Worm (Caenorhabditis elegans) whole organism, L4 larva: ENCODE data around the gene lmd-5.

ENCODE experiments used
- F10B5.3 ChIP-seq: sonication (generic microtip); optimal IDR thresholded peaks from 2 replicates; lab custom pipeline; 2016; ENCODE audit warnings: mild to moderate bottlenecking, missing genetic modification characterization, missing compliant biosample characterization
- F26F4.8 ChIP-seq: fragments of 200-800 bp; sonication (Bioruptor generic); conservative IDR thresholded peaks from 2 replicates; pipeline ENCODE4 v1.3.6; 2022; ENCODE audit warnings: missing genetic modification characterization, missing compliant biosample characterization
- F44E2.7 ChIP-seq: fragments of 200-800 bp; sonication (Bioruptor generic); IDR thresholded peaks from 2 replicates; pipeline ENCODE4 v2.1.2; 2022; ENCODE audit warnings: missing genetic modification characterization, missing compliant biosample characterization
- T26A8.4 ChIP-seq: fragments of 200-800 bp; sonication (Bioruptor generic); IDR thresholded peaks from 2 replicates; pipeline ENCODE4 v1.3.6; 2022; ENCODE audit warnings: missing genetic modification characterization, missing compliant biosample characterization
- Y105C5A.15 ChIP-seq: fragments of 200-800 bp; sonication (Bioruptor generic); IDR thresholded peaks from 2 replicates; pipeline ENCODE4 v1.3.6; 2022; ENCODE audit warnings: missing genetic modification characterization, missing compliant biosample characterization
- Y75B8A.6 ChIP-seq: fragments of 200-800 bp; sonication (Bioruptor generic); IDR thresholded peaks from 2 replicates; pipeline ENCODE4 v1.3.6; 2022; ENCODE audit warnings: missing genetic modification reagents, missing genetic modification characterization, missing compliant biosample characterization
- ZK546.5 ChIP-seq, 2 experiments: sonication (generic microtip); optimal IDR thresholded peaks; 2 replicates each; lab custom pipeline; 2017; ENCODE audit warnings: missing biosample characterization in 2 of 2, missing genetic modification characterization in 2 of 2
- aha-1 ChIP-seq: fragments of 150-350 bp; peaks from one replicate; lab custom pipeline; 2014; ENCODE audit warnings: missing biosample characterization, missing genetic modification characterization
- aly-2 ChIP-seq: sonication (generic microtip); optimal IDR thresholded peaks from 2 replicates; lab custom pipeline; 2018; ENCODE audit warnings: missing biosample characterization, missing genetic modification characterization
- attf-4 ChIP-seq: sonication (generic microtip); optimal IDR thresholded peaks from 3 replicates; lab custom pipeline; 2017; ENCODE audit warnings: missing biosample characterization, missing genetic modification characterization
- ceh-28 ChIP-seq: fragments of 150-350 bp; optimal IDR thresholded peaks from 2 replicates; lab custom pipeline; 2014; ENCODE audit warnings: missing biosample characterization, missing genetic modification reagents, missing genetic modification characterization
- ceh-32 ChIP-seq: sonication (generic microtip); optimal IDR thresholded peaks from 2 replicates; lab custom pipeline; 2016; ENCODE audit warnings: mild to moderate bottlenecking, missing genetic modification characterization, missing compliant biosample characterization; ENCODE audit not compliant: poor library complexity
- ceh-82 ChIP-seq: sonication (generic microtip); optimal IDR thresholded peaks from 2 replicates; lab custom pipeline; 2017; ENCODE audit warnings: missing biosample characterization, missing genetic modification characterization
- ces-1 ChIP-seq: fragments of 150-350 bp; sonication (generic microtip); optimal IDR thresholded peaks from 4 replicates; lab custom pipeline; 2014; ENCODE audit warnings: missing biosample characterization, missing genetic modification reagents, missing genetic modification characterization
- daf-16 ChIP-seq, 3 experiments: sonication (generic microtip); optimal IDR thresholded peaks; 2 replicates each; lab custom pipeline; 2016 to 2017; ENCODE audit warnings: missing genetic modification characterization in 3 of 3, missing genetic modification reagents in 3 of 3, mild to moderate bottlenecking in 2 of 3, missing compliant biosample characterization in 2 of 3, missing biosample characterization in 1 of 3, moderate library complexity in 1 of 3
- daf-19 ChIP-seq: fragments of 200-800 bp; sonication (Bioruptor generic); conservative IDR thresholded peaks from 2 replicates; pipeline ENCODE4 v1.3.6; 2022; ENCODE audit warnings: missing genetic modification characterization, missing compliant biosample characterization
- hlh-11 ChIP-seq: fragments of 200-800 bp; sonication (Bioruptor generic); optimal IDR thresholded peaks from 2 replicates; lab custom pipeline; 2018; ENCODE audit warnings: mild to moderate bottlenecking, missing genetic modification characterization, missing compliant biosample characterization
- jun-1 ChIP-seq: fragments of 150-350 bp; optimal IDR thresholded peaks from 2 replicates; lab custom pipeline; 2014; ENCODE audit warnings: missing biosample characterization, missing genetic modification reagents, missing genetic modification characterization
- lim-7 ChIP-seq: fragments of 200-800 bp; sonication (Bioruptor generic); IDR thresholded peaks from 2 replicates; pipeline ENCODE4 v1.3.6; 2022; ENCODE audit warnings: missing genetic modification characterization, missing compliant biosample characterization
- lin-1 ChIP-seq: fragments of 200-800 bp; sonication (Bioruptor generic); IDR thresholded peaks from 2 replicates; pipeline ENCODE4 v1.3.6; 2022; ENCODE audit warnings: missing genetic modification reagents, missing genetic modification characterization, missing compliant biosample characterization
- lin-15B ChIP-seq: fragments of 150-350 bp; sonication (generic microtip); optimal IDR thresholded peaks from 3 replicates; lab custom pipeline; 2014; ENCODE audit warnings: missing biosample characterization, missing genetic modification characterization
- lin-29 ChIP-seq: fragments of 200-800 bp; sonication (Bioruptor generic); IDR thresholded peaks from 2 replicates; pipeline ENCODE4 v1.3.6; 2022; ENCODE audit warnings: missing genetic modification reagents, missing genetic modification characterization, missing compliant biosample characterization
- lin-39 ChIP-seq: fragments of 150-350 bp; optimal IDR thresholded peaks from 2 replicates; lab custom pipeline; 2014; ENCODE audit warnings: missing biosample characterization, missing genetic modification reagents, missing genetic modification characterization
- lir-3 ChIP-seq: sonication (generic microtip); optimal IDR thresholded peaks from 2 replicates; lab custom pipeline; 2016; ENCODE audit warnings: mild to moderate bottlenecking, missing genetic modification characterization, missing compliant biosample characterization
- madf-5 ChIP-seq, 2 experiments: fragments of 200-800 bp; sonication (Bioruptor generic); IDR thresholded peaks; 2 replicates each; pipeline ENCODE4 v1.3.6; 2022; ENCODE audit warnings: missing compliant biosample characterization in 2 of 2, missing genetic modification characterization in 2 of 2
- mep-1 ChIP-seq: fragments of 150-350 bp; sonication (generic microtip); optimal IDR thresholded peaks from 3 replicates; lab custom pipeline; 2014; ENCODE audit warnings: missing biosample characterization, missing genetic modification characterization
- mxl-3 ChIP-seq: fragments of 200-800 bp; sonication (Bioruptor generic); optimal IDR thresholded peaks from 2 replicates; lab custom pipeline; 2018; ENCODE audit warnings: mild to moderate bottlenecking, missing genetic modification characterization, missing compliant biosample characterization
- nhr-102 ChIP-seq: sonication (generic microtip); optimal IDR thresholded peaks from 2 replicates; lab custom pipeline; 2016; ENCODE audit warnings: mild to moderate bottlenecking, missing genetic modification characterization, moderate library complexity, missing compliant biosample characterization
- nhr-11 ChIP-seq: fragments of 150-350 bp; optimal IDR thresholded peaks from 2 replicates; lab custom pipeline; 2014; ENCODE audit warnings: missing biosample characterization, missing genetic modification characterization
- nhr-237 ChIP-seq: sonication (generic microtip); optimal IDR thresholded peaks from 2 replicates; lab custom pipeline; 2017; ENCODE audit warnings: missing biosample characterization, missing genetic modification characterization
- nhr-25 ChIP-seq: sonication (generic microtip); optimal IDR thresholded peaks from 2 replicates; lab custom pipeline; 2017; ENCODE audit warnings: missing genetic modification characterization, mild to moderate bottlenecking, missing compliant biosample characterization, antibody characterized with exemption, moderate library complexity, borderline replicate concordance; ENCODE audit not compliant: insufficient read depth
- nhr-48 ChIP-seq: sonication (generic microtip); optimal IDR thresholded peaks from 2 replicates; lab custom pipeline; 2016; ENCODE audit warnings: mild to moderate bottlenecking, missing genetic modification characterization, missing compliant biosample characterization
- nhr-76 ChIP-seq: fragments of 150-350 bp; optimal IDR thresholded peaks from 2 replicates; lab custom pipeline; 2014; ENCODE audit warnings: missing biosample characterization, missing genetic modification characterization
- php-3 ChIP-seq: fragments of 200-800 bp; sonication (Bioruptor generic); IDR thresholded peaks from 2 replicates; pipeline ENCODE4 v1.3.6; 2022; ENCODE audit warnings: missing genetic modification reagents, missing genetic modification characterization, missing compliant biosample characterization
- saeg-2 ChIP-seq: fragments of 200-800 bp; sonication (Bioruptor generic); IDR thresholded peaks from 2 replicates; pipeline ENCODE4 v1.3.6; 2022; ENCODE audit warnings: missing genetic modification reagents, missing genetic modification characterization, missing compliant biosample characterization
- spr-1 ChIP-seq: sonication (generic microtip); optimal IDR thresholded peaks from 2 replicates; lab custom pipeline; 2016; ENCODE audit warnings: mild to moderate bottlenecking, missing genetic modification characterization, missing compliant biosample characterization
- spr-3 ChIP-seq: fragments of 200-800 bp; sonication (Bioruptor generic); optimal IDR thresholded peaks from 2 replicates; lab custom pipeline; 2018; ENCODE audit warnings: mild to moderate bottlenecking, missing genetic modification characterization, missing compliant biosample characterization
- tag-97 ChIP-seq: fragments of 200-800 bp; sonication (Bioruptor generic); IDR thresholded peaks from 2 replicates; pipeline ENCODE4 v1.3.6; 2022; ENCODE audit warnings: missing genetic modification characterization, missing compliant biosample characterization
- unc-39 ChIP-seq: sonication (generic microtip); optimal IDR thresholded peaks from 2 replicates; lab custom pipeline; 2017; ENCODE audit warnings: missing biosample characterization, missing genetic modification characterization
- unc-62 ChIP-seq, 3 experiments: fragments of 150-350 bp in 1 of 3; sonication (generic microtip); optimal IDR thresholded peaks in 2 of 3; peaks in 1 of 3; 1 replicate in 1 of 3; 2 replicates in 2 of 3; lab custom pipeline; 2014 to 2017; ENCODE audit warnings: missing biosample characterization in 3 of 3, missing genetic modification characterization in 3 of 3, missing genetic modification reagents in 3 of 3, missing genotype in 1 of 3
- ztf-11 ChIP-seq: fragments of 150-350 bp; optimal IDR thresholded peaks from 2 replicates; lab custom pipeline; 2014; ENCODE audit warnings: missing biosample characterization, missing genetic modification characterization

lmd-5 gene

DNA sequence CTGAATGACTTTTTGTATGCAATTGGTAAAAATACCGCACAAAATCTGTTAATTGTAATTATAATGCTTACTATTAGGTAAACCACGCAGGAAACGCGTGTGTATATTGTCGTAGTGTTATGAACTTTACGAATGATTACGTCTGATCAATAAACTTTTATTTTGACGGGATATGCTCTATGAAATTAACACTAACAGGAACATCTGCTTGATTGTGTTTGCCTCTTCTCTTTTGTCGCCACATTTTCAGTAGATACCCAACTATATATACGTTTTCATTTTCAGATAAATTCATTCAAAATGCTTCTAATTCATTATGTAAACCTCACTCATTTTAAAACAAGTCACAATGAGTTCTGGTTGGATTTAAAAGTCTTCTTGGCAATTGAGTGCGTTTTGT lies 8.8 kb downstream of the lmd-5 start, which contains the start of gene sre-10:
Gene sre-10, plus strand, starts transcription at position 301 of the 400 bp plus-strand sequence.
- no peak for TF ChIP-seq spr-3 (GFP tag; lab: Kevin White, UChicago)
- TF ChIP-seq hlh-11 (tag; lab: Kevin White, UChicago), result no peak
- TF ChIP-seq lin-15B (tag; lab: Kevin White, UChicago), result no peak
- TF ChIP-seq Y105C5A.15, result no peak
- TF ChIP-seq php-3 (GFP tag; lab: Robert Waterston, UW), result no peak
- TF ChIP-seq lin-29 (GFP tag; lab: Robert Waterston, UW), result no peak
- TF ChIP-seq lin-39 (tag; lab: Kevin White, UChicago), result no peak
- no peak for TF ChIP-seq ces-1 (GFP tag; lab: Kevin White, UChicago)
- no peak for TF ChIP-seq aly-2 (tag; lab: Kevin White, UChicago)
- no peak for TF ChIP-seq jun-1
- no peak for TF ChIP-seq lir-3
- TF ChIP-seq nhr-76 (tag; lab: Kevin White, UChicago), result no peak
- TF ChIP-seq attf-4 (tag; lab: Kevin White, UChicago), result no peak
- TF ChIP-seq ceh-28 (tag; lab: Kevin White, UChicago), result no peak
- no peak for TF ChIP-seq F10B5.3 (tag; lab: Kevin White, UChicago)
- TF ChIP-seq nhr-237 (tag; lab: Kevin White, UChicago), result no peak
- no peak for TF ChIP-seq T26A8.4 (GFP tag; lab: Robert Waterston, UW)
- no peak for TF ChIP-seq aha-1 (tag; lab: Kevin White, UChicago)
- no peak for TF ChIP-seq nhr-48
- TF ChIP-seq ceh-82 (tag; lab: Kevin White, UChicago), result no peak

DNA sequence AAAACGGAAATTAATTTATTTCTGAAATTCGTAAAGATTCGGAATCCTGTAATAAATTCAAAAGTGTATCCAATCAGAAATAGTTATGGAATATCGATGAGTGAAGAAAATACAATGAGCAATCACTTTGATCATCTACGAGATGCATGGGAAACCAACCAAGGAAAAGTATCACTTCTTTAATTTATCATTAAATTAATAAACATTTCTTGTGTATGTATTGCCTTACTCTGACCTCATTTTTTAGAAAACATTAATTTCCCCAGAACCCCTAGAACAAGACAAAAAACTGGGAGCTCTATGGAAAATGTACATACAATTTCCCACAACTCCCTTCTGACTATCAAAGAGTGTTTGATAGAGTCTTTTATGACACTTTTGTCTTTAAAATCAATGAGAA lies 10.5 kb downstream of the lmd-5 start, which contains the start of gene F10D2.16:
Gene F10D2.16, plus strand, starts transcription at position 301 of the 400 bp plus-strand sequence.
- TF ChIP-seq daf-16 (GFP tag; optimal IDR thresholded peaks at IDR 0.05; lab: Kevin White, UChicago), result no peak
- no peak for TF ChIP-seq daf-16 (tag; optimal IDR thresholded peaks at IDR 0.05; lab: Kevin White, UChicago)
- TF ChIP-seq F44E2.7, result no peak
- TF ChIP-seq ceh-32 (tag; lab: Kevin White, UChicago), result no peak
- TF ChIP-seq nhr-102, result no peak
- TF ChIP-seq lin-1, result no peak
- no peak for TF ChIP-seq spr-3 (GFP tag; lab: Kevin White, UChicago)
- no peak for TF ChIP-seq madf-5 (GFP tag; IDR thresholded peaks at IDR 0.05; lab: Robert Waterston, UW)
- no peak for TF ChIP-seq nhr-25 (tag; lab: Kevin White, UChicago)

DNA sequence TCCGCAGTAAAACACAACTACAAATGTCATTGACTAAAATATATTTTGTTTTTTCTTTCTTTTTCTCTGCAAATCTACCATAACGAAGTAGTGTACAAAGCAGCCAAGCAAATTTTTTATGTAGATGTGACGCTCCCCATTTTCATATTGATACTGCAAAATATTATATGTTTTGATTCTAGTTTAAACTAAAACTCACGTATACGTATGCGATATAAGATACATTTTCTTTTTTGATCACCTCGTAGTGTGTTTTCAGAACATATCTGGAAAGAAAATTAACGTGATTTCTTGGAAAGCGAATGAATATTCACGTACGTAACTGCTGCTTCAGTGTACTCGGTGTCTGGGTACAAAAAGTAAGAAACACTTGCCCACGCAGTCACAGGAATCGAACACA lies 13.4 kb downstream of the lmd-5 start:
- TF ChIP-seq saeg-2 (GFP tag; lab: Robert Waterston, UW) (no peak), unc-62 (GFP tag; optimal IDR thresholded peaks at IDR 0.05 in 1 of 2; lab: Kevin White, UChicago) (peak in 1 of 2 experiments; percentile 94), unc-62 (tag; optimal IDR thresholded peaks at IDR 0.05; lab: Kevin White, UChicago) (no peak)

DNA sequence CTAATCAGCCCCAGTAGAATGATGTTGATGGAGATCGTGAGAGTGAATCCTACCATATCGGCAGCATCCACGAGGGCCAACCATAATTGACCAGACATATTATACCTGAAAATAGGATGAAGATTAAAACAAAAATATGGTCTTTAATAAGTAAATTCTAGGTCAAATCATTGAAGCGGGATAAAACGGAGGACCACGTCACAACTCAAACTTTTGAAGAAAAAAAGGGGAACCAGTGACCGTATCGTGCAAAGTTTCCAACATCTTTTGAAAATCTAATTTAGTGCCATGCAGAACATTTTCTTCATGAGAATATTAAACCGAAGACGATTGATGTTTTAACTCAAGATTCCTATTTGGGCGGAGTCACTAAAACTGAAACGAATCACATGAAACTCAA lies 14.9 kb downstream of the lmd-5 start, which contains the start of gene str-112:
Gene str-112, minus strand, starts transcription at position 101 of the 400 bp plus-strand sequence.
- TF ChIP-seq ces-1 (GFP tag; lab: Kevin White, UChicago) (no peak), mxl-3 (GFP tag; lab: Kevin White, UChicago) (no peak), ztf-11 (tag; lab: Kevin White, UChicago) (no peak), spr-1 (no peak), F26F4.8 (GFP tag; lab: Robert Waterston, UW) (no peak), lim-7 (GFP tag; lab: Robert Waterston, UW) (no peak), daf-19 (GFP tag; lab: Robert Waterston, UW) (no peak), mep-1 (tag; lab: Kevin White, UChicago) (no peak), ZK546.5 (tag; optimal IDR thresholded peaks at IDR 0.05; lab: Kevin White, UChicago) (no peak), ceh-28 (tag; lab: Kevin White, UChicago) (no peak), nhr-11 (tag; lab: Kevin White, UChicago) (no peak), unc-39 (tag; lab: Kevin White, UChicago) (no peak), Y75B8A.6 (no peak), tag-97 (GFP tag; lab: Robert Waterston, UW) (no peak)
